Fruit fly (Drosophila melanogaster): Measurements from ENCODE around the gene Pfdn5.
A peak's percentile ranks its signal among the peaks of the same experiment; 100 is the strongest.

Gene Pfdn5

DNA sequence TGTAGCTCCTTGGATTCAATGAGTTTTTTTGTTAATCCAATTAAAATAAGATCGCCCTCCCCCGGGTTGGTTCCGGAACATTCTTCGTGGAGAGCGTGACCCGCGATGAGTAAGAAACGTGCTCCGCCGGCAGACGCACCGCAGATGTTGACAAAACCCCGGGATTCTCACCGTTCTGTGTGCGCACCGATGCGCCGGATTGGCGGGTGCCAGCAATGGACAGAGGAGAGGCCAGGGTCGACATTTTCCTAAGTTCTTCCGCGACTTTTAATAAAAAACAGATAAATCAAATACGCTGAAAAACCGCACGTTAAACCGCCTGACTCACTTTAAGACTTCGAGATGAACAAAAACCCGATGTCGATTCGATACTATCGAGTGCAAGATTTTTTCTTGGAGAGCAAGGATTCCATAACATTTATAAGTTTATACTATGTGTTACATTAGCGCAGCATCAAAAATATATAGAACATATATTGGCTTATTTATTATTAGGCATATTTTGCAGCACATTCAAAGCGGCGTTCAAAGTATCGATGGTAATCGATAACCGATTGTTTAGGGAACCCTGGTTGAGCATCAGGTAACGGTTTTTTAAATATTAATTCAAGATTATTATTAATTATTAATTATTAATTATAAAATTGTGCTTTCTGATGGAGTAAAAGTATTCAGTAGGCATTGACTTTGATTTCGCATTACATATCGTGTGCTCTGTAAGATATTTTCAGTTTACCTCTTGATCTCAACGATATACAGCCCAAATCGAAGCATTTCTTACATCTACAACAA lies 4.4 kb downstream of the Pfdn5 start, which contains the start of the genes CCT1 and tHMG1:
TSS of gene CCT1 (minus strand) at position 352 of the 792 bp plus-strand sequence.
TSS of gene tHMG1 (plus strand) at position 742 of the 792 bp plus-strand sequence.
- TF ChIP-seq Myc (optimal IDR thresholded peaks at IDR 0.05) (no peak), Vsx2 (GFP tag; optimal IDR thresholded peaks at IDR 0.05; ENCODE audit: partially characterized antibody) (no peak), sv (GFP tag; optimal IDR thresholded peaks at IDR 0.05) (no peak), Dif (GFP tag; optimal IDR thresholded peaks at IDR 0.05; ENCODE audit: partially characterized antibody) (no peak), sage (GFP tag; optimal IDR thresholded peaks at IDR 0.05) (peak; percentile 8), Hr83 (GFP tag; optimal IDR thresholded peaks at IDR 0.05; ENCODE audit: poor library complexity, severe bottlenecking) (peak; percentile 40), h (GFP tag; optimal IDR thresholded peaks at IDR 0.05) (peak; percentile 32), Hr78 (GFP tag; optimal IDR thresholded peaks at IDR 0.05) (no peak), HLH106 (tag; optimal IDR thresholded peaks at IDR 0.05) (peak; percentile 3), woc (GFP tag; optimal IDR thresholded peaks at IDR 0.05) (no peak), Jra (GFP tag; optimal IDR thresholded peaks at IDR 0.05) (peak; percentile 73), brk (GFP tag; optimal IDR thresholded peaks at IDR 0.05) (no peak)

DNA sequence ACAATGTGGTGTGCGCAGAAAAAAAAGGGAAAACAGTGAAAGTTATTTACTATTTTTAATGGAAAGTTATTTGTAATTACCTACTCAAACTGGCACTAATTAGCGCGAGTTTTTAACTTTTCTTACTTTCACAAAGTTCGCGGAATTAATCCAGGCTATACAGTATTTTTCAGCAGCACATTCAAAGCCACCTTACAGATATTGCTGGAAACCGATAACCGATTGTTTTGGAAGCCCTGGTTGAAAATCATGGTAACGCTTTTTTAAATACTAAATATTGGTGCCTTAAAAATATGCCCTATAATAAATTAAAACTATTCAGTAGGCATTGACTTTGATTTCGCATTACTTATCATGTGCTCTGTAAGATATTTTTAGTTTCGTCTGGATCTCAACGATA lies 5.9 kb downstream of the Pfdn5 start, which contains the start of gene tHMG2:
TSS of gene tHMG2 (plus strand) at position 187 of the 400 bp plus-strand sequence.
- TF ChIP-seq sage (GFP tag; optimal IDR thresholded peaks at IDR 0.05) (no peak), lola (GFP tag; optimal IDR thresholded peaks at IDR 0.05) (no peak), Abd-B (GFP tag; optimal IDR thresholded peaks at IDR 0.05) (no peak), N (GFP tag; optimal IDR thresholded peaks at IDR 0.05) (no peak), woc (GFP tag; optimal IDR thresholded peaks at IDR 0.05) (no peak), sv (GFP tag; optimal IDR thresholded peaks at IDR 0.05) (no peak), dsf (GFP tag; optimal IDR thresholded peaks at IDR 0.05; ENCODE audit: borderline replicate concordance) (no peak), h (GFP tag; optimal IDR thresholded peaks at IDR 0.05) (no peak), fru (GFP tag; optimal IDR thresholded peaks at IDR 0.05) (no peak), Mio (GFP tag; optimal IDR thresholded peaks at IDR 0.05) (no peak), usp (GFP tag; optimal IDR thresholded peaks at IDR 0.05) (no peak), OdsH (GFP tag; optimal IDR thresholded peaks at IDR 0.05) (no peak), tai (GFP tag; optimal IDR thresholded peaks at IDR 0.05) (no peak), Sp1 (GFP tag; optimal IDR thresholded peaks at IDR 0.05) (no peak), Dif (GFP tag; optimal IDR thresholded peaks at IDR 0.05; ENCODE audit: partially characterized antibody) (no peak), jim (GFP tag; optimal IDR thresholded peaks at IDR 0.05) (no peak), dl (GFP tag; optimal IDR thresholded peaks at IDR 0.05; ENCODE audit: insufficient read depth in 1 of 2, partially characterized antibody in 2 of 2) (no peak), Myc (optimal IDR thresholded peaks at IDR 0.05) (no peak), psq (GFP tag; optimal IDR thresholded peaks at IDR 0.05) (no peak)

DNA sequence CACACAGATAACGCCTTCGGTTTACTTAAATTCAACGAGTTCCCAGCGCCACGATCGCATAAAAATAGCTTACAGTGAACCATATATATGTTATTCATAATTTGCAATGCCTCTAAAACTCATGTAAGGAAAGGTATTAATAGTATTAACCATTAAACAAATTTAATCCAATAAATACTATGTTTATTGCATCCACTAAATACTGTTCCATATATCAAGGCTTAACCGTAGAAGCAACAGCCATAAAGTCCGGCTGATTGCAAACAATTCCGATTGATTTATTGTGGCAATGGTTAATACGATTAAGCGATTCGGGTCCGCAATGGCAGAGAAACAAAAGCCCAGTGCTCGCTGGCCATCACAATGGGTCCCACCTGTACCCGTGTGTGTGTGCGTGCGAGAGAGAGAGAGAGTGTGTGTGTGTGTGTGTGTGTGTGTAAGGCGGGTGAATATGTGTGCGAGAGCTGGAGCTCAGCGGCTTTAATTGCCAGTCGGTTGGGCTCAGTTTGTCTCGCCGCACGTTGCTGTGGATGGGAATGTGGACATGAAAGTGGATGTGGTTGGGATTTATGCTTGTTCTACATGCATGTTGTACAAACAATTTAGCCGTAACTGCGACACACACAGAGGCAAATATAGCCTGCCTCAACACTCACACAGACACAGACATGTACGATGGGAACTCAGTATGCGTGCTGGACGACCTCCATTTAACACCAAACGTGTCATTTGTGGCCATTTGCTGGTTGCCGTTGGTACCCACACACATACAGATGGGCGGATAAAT lies 7.9 kb downstream of the Pfdn5 start:
- TF ChIP-seq h (GFP tag; optimal IDR thresholded peaks at IDR 0.05) (peak; percentile 2), fru (GFP tag; optimal IDR thresholded peaks at IDR 0.05) (peak; percentile 82), br (GFP tag; optimal IDR thresholded peaks at IDR 0.05) (no peak)

DNA sequence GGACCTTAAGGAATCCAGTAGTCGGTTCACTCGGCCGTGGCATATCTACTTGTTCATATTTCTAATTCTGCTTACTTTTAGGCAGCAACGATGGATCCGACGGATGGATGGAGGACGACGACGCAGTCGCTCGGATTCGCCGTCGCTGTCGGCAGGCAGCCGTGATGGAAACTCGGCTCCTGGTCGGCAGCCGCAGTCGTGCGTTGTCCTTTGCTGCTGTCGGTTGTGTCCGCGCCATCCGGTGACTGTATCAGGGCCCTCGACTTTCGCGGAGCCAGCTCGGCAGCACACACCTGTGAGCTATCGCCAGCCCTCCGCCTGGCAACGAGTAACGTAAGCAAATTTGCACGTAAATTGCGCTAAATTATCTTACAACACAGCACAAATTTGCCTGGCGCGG lies 10.2 kb downstream of the Pfdn5 start, which contains the start of gene Octbeta1R:
TSS of gene Octbeta1R (plus strand) at position 191 of the 400 bp plus-strand sequence.
- TF ChIP-seq h (GFP tag; optimal IDR thresholded peaks at IDR 0.05) (no peak), Vsx2 (GFP tag; optimal IDR thresholded peaks at IDR 0.05; ENCODE audit: partially characterized antibody) (no peak), dl (GFP tag; optimal IDR thresholded peaks at IDR 0.05; ENCODE audit: insufficient read depth in 1 of 2, partially characterized antibody in 2 of 2) (no peak), fru (GFP tag; optimal IDR thresholded peaks at IDR 0.05) (no peak), OdsH (GFP tag; optimal IDR thresholded peaks at IDR 0.05) (no peak), pan (optimal IDR thresholded peaks at IDR 0.05) (no peak), sage (GFP tag; optimal IDR thresholded peaks at IDR 0.05) (no peak), Rel (GFP tag; optimal IDR thresholded peaks at IDR 0.05) (no peak), Rel (tag; optimal IDR thresholded peaks at IDR 0.05) (no peak), CrebA (GFP tag; optimal IDR thresholded peaks at IDR 0.05; ENCODE audit: borderline replicate concordance) (no peak), CG32264 (GFP tag; optimal IDR thresholded peaks at IDR 0.05) (no peak), Jra (GFP tag; optimal IDR thresholded peaks at IDR 0.05) (no peak), Dfd (GFP tag; optimal IDR thresholded peaks at IDR 0.05) (no peak), lola (GFP tag; optimal IDR thresholded peaks at IDR 0.05) (no peak), jim (GFP tag; optimal IDR thresholded peaks at IDR 0.05) (no peak), sv (GFP tag; optimal IDR thresholded peaks at IDR 0.05) (no peak), Abd-B (GFP tag; optimal IDR thresholded peaks at IDR 0.05) (no peak), br (GFP tag; optimal IDR thresholded peaks at IDR 0.05) (no peak), N (GFP tag; optimal IDR thresholded peaks at IDR 0.05) (no peak), Hr78 (GFP tag; optimal IDR thresholded peaks at IDR 0.05) (no peak)
